Worm (Caenorhabditis elegans): Measurements from ENCODE around the gene exos-9.

The exos-9 gene

DNA sequence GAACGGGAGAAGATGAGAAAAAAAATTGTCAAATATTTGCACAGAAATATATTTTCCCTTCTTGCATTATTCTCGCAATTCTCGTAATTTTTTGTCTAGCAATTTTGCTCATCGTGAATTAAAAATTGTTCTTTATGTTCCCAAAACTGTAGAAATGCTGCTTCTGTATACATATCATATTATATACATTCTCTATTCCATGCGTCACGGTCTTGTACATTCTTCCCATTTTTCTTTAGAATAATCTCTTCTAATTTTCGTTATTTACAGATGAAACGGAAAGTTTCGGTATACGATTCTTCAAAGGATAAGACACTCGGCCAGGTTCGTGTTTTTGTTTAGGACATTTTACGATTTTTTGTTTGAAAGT is 30.3 kb downstream of the exos-9 start, which contains the start of gene acs-4:
Gene acs-4 (plus strand): TSS at position 271 of the 370 bp plus-strand sequence.
- TF ChIP-seq elt-3 (tag; optimal IDR thresholded peaks at IDR 0.05): no peak
- TF ChIP-seq nhr-19 (GFP tag; conservative IDR thresholded peaks at IDR 0.05): no peak
- peak; percentile 12 for TF ChIP-seq blmp-1 (tag; optimal IDR thresholded peaks at IDR 0.05)
- no peak for TF ChIP-seq lin-15B (tag; optimal IDR thresholded peaks at IDR 0.05)
- TF ChIP-seq nhr-71 (tag; optimal IDR thresholded peaks at IDR 0.05): no peak

DNA sequence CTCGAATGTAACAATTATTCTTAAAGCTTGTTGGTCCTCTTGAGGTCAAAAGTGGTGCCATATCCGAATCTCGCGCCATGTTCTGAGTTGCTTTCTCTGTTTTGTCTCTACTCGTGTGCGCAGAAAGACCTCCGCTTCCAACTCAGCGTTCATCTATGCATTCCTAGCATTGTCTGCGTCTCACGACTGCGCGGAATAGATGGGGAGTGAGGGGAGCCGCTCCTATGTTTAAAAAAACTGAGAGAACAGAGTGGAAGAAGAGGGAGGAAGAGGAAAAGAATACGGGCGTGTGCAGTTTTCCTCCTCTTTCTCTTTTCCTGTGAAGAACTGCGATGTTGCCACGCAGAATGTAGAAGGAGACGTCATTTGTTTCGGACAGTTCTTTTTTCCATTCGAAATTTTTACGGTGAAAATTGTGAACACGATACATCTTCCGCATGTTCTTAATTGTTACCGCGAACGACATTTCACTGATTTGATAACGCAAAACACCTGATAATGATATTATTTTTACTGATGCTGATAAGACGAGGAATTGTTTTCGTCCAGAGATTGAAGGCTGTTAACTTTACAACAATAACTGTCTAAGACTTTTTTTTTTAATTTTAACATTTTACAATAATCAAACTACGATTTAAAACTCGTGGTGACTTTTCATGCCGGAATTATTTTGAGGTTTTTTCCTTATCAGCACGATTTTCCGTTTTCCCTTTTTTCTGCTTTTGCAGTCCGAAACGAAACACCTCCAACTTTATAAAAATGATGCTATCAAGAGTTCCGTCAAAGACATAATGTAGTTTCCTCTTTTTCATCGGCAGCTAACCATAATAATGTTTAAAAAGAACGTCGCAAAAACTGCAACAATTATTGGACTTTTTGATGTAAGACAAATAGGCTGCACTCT is 31.0 kb downstream of the exos-9 start:
- peak; percentile 12 for TF ChIP-seq elt-2 (tag; optimal IDR thresholded peaks at IDR 0.05)
- peak; percentile 24 for TF ChIP-seq xbp-1 (tag; optimal IDR thresholded peaks at IDR 0.05)
- TF ChIP-seq unc-30 (tag; optimal IDR thresholded peaks at IDR 0.05): no peak
- TF ChIP-seq fkh-8 (tag; optimal IDR thresholded peaks at IDR 0.05): peak; percentile 80
- TF ChIP-seq alr-1 (tag; optimal IDR thresholded peaks at IDR 0.05; ENCODE audit: borderline replicate concordance): no peak
- no peak for TF ChIP-seq dsc-1 (tag; optimal IDR thresholded peaks at IDR 0.05)
- TF ChIP-seq pax-3 (tag; optimal IDR thresholded peaks at IDR 0.05): no peak
- no peak for TF ChIP-seq sup-37 (GFP tag; optimal IDR thresholded peaks at IDR 0.05)
- no peak for TF ChIP-seq grh-1 (GFP tag; IDR thresholded peaks at IDR 0.05)
- TF ChIP-seq lir-3 (tag; optimal IDR thresholded peaks at IDR 0.05; ENCODE audit: poor library complexity): no peak
- no peak for TF ChIP-seq fos-1 (tag; optimal IDR thresholded peaks at IDR 0.05)
- TF ChIP-seq hpl-2 (GFP tag; optimal IDR thresholded peaks at IDR 0.05): no peak
- TF ChIP-seq C16A3.4 (tag; optimal IDR thresholded peaks at IDR 0.05): no peak
- no peak for TF ChIP-seq nhr-19 (GFP tag; conservative IDR thresholded peaks at IDR 0.05)
- TF ChIP-seq ztf-4 (tag; optimal IDR thresholded peaks at IDR 0.05): no peak
- TF ChIP-seq ceh-88 (GFP tag; IDR thresholded peaks at IDR 0.05): no peak
- no peak for TF ChIP-seq ceh-8 (GFP tag; optimal IDR thresholded peaks at IDR 0.05)
- no peak for TF ChIP-seq ets-5 (GFP tag; IDR thresholded peaks at IDR 0.05)
- no peak for TF ChIP-seq blmp-1 (tag; optimal IDR thresholded peaks at IDR 0.05)
- no peak for TF ChIP-seq ceh-90 (tag; optimal IDR thresholded peaks at IDR 0.05)
- TF ChIP-seq lin-35 (GFP tag; optimal IDR thresholded peaks at IDR 0.05): peak; percentile 10 to 61
- TF ChIP-seq nhr-71 (tag; optimal IDR thresholded peaks at IDR 0.05): peak; percentile 65
- TF ChIP-seq Y116A8C.19 (tag; optimal IDR thresholded peaks at IDR 0.05; ENCODE audit: borderline replicate concordance): no peak
- no peak for TF ChIP-seq ces-1 (GFP tag; optimal IDR thresholded peaks at IDR 0.05)
- TF ChIP-seq aha-1 (tag; optimal IDR thresholded peaks at IDR 0.05): no peak
- TF ChIP-seq pag-3 (tag; optimal IDR thresholded peaks at IDR 0.05; ENCODE audit: borderline replicate concordance, insufficient read depth): no peak
- no peak for TF ChIP-seq lin-15B (tag; optimal IDR thresholded peaks at IDR 0.05)
- TF ChIP-seq fkh-10 (GFP tag; optimal IDR thresholded peaks at IDR 0.05): no peak
- peak; percentile 51 for TF ChIP-seq skn-1 (tag; optimal IDR thresholded peaks at IDR 0.05)
- peak; percentile 23 for TF ChIP-seq F16B12.6 (tag; optimal IDR thresholded peaks at IDR 0.05)
- TF ChIP-seq swsn-7 (tag; optimal IDR thresholded peaks at IDR 0.05): peak; percentile 32
- peak; percentile 95 for TF ChIP-seq lin-14 (GFP tag; optimal IDR thresholded peaks at IDR 0.05)
- TF ChIP-seq nhr-77 (tag; optimal IDR thresholded peaks at IDR 0.05): peak; percentile 45
- TF ChIP-seq rnt-1 (tag; optimal IDR thresholded peaks at IDR 0.05): peak; percentile 30
- TF ChIP-seq ceh-82 (tag; optimal IDR thresholded peaks at IDR 0.05): peak; percentile 40 to 51 (median 47)
- no peak for TF ChIP-seq irx-1 (tag; optimal IDR thresholded peaks at IDR 0.05)
- peak; percentile 30 for TF ChIP-seq nhr-85 (tag)
- TF ChIP-seq efl-3 (GFP tag; optimal IDR thresholded peaks at IDR 0.05): no peak
- TF ChIP-seq C04F5.9 (tag; optimal IDR thresholded peaks at IDR 0.05): no peak
- no peak for TF ChIP-seq unc-98 (GFP tag; IDR thresholded peaks at IDR 0.05)
- no peak for TF ChIP-seq isw-1 (GFP tag; IDR thresholded peaks at IDR 0.05)
- TF ChIP-seq fkh-4 (tag; optimal IDR thresholded peaks at IDR 0.05; ENCODE audit: borderline replicate concordance): no peak
- TF ChIP-seq mef-2 (tag; optimal IDR thresholded peaks at IDR 0.05): no peak
- TF ChIP-seq nhr-237 (tag; optimal IDR thresholded peaks at IDR 0.05): peak; percentile 8
- no peak for TF ChIP-seq ztf-11 (tag; optimal IDR thresholded peaks at IDR 0.05)
- TF ChIP-seq nhr-11 (tag; optimal IDR thresholded peaks at IDR 0.05): no peak
- TF ChIP-seq lin-13 (GFP tag; optimal IDR thresholded peaks at IDR 0.05): no peak
